Worm (Caenorhabditis elegans) whole organism, L2 larva: Measurements from ENCODE around the gene rnh-2.

Experiments used
- R02D3.7 ChIP-seq: fragments of 150-350 bp; optimal IDR thresholded peaks from 2 replicates; lab custom pipeline; 2014; ENCODE audit warnings: missing biosample characterization, missing genetic modification characterization
- aly-2 ChIP-seq: fragments of 150-350 bp; optimal IDR thresholded peaks from 2 replicates; lab custom pipeline; 2014; ENCODE audit warnings: missing biosample characterization, missing genetic modification characterization
- nhr-25 ChIP-seq: fragments of 150-350 bp; sonication (generic microtip); optimal IDR thresholded peaks from 3 replicates; lab custom pipeline; 2014; ENCODE audit warnings: missing biosample characterization, missing genetic modification characterization
- unc-62 ChIP-seq: fragments of 150-350 bp; optimal IDR thresholded peaks from 2 replicates; lab custom pipeline; 2014; ENCODE audit warnings: missing biosample characterization, missing genetic modification reagents, missing genetic modification characterization

DNA sequence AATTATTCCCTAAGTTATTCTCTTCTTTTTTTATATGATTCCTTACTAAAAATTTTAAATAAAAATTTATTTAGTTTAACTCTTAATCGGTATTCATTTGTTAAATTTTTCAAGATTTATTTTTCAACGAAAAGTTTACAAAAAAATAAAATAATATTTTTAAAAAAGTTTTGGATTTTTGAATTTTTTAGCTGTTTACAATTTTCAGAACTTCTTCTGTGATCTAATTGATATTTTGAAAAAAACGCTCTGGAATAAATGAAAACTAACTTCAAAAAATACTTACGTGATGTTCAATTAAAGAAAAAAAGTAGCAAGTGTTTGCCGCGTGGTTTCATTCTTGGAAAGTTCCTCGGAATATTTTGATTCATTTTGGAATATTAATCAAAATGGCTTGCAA lies 28.4 kb downstream of the rnh-2 start, which contains the start of gene decr-1.2:
- TF ChIP-seq aly-2 (tag; lab: Kevin White, UChicago) (no peak), nhr-25 (tag; lab: Kevin White, UChicago) (no peak), unc-62 (GFP tag; lab: Kevin White, UChicago) (no peak), R02D3.7 (tag; lab: Kevin White, UChicago) (no peak)
